Fruit fly (Drosophila melanogaster) whole organism, embryonic: ENCODE results near the gene Cisd2.

Experiments
- Blimp-1 ChIP-seq: fragments of 200-800 bp; sonication (Bioruptor generic); optimal IDR thresholded peaks from 3 replicates; lab custom pipeline; 2018; ENCODE audit warnings: missing biosample characterization, missing genetic modification characterization, mild to moderate bottlenecking, moderate library complexity, missing genetic modification reagents
- CG14965 ChIP-seq: fragments of 200-800 bp; sonication (Bioruptor generic); optimal IDR thresholded peaks from 2 replicates; lab custom pipeline; 2016; ENCODE audit warnings: missing biosample characterization, missing genetic modification characterization, borderline replicate concordance
- CG17612 ChIP-seq: fragments of 200-800 bp; sonication (Bioruptor generic); IDR thresholded peaks from 2 replicates; pipeline ENCODE4 v1.3.6; 2022; ENCODE audit warnings: missing biosample characterization, missing genetic modification characterization
- CG4424 ChIP-seq: fragments of 200-800 bp; sonication (Bioruptor generic); optimal IDR thresholded peaks from 3 replicates; lab custom pipeline; 2016; ENCODE audit warnings: missing biosample characterization, missing genetic modification characterization
- CkIIα-i1 ChIP-seq: fragments of 200-800 bp; sonication (Bioruptor generic); IDR thresholded peaks from 2 replicates; pipeline ENCODE4 v1.3.6; 2022; ENCODE audit warnings: missing biosample characterization, missing genetic modification characterization
- Doc2 ChIP-seq: fragments of 200-800 bp; sonication (Bioruptor generic); IDR thresholded peaks from 2 replicates; pipeline ENCODE4 v1.3.6; 2022; ENCODE audit warnings: missing biosample characterization, missing genetic modification characterization
- H2.0 ChIP-seq: fragments of 200-800 bp; sonication (Bioruptor generic); IDR thresholded peaks from 2 replicates; pipeline ENCODE4 v1.3.6; 2022; ENCODE audit warnings: missing biosample characterization, missing genetic modification characterization
- hbn ChIP-seq: fragments of 200-800 bp; sonication (Bioruptor generic); IDR thresholded peaks from 2 replicates; pipeline ENCODE4 v1.3.6; 2022; ENCODE audit warnings: missing biosample characterization, missing genetic modification characterization; ENCODE audit not compliant: partially characterized antibody
- kni ChIP-seq: fragments of 200-800 bp; sonication (Bioruptor generic); optimal IDR thresholded peaks from 3 replicates; lab custom pipeline; 2017; ENCODE audit warnings: mild to moderate bottlenecking, missing biosample characterization, missing genetic modification reagents, missing genetic modification characterization
- sens-2 ChIP-seq: fragments of 200-800 bp; sonication (Bioruptor generic); IDR thresholded peaks from 2 replicates; pipeline ENCODE4 v1.3.6; 2022; ENCODE audit warnings: missing biosample characterization, missing genetic modification characterization
- ttk ChIP-seq: fragments of 200-800 bp; sonication (Bioruptor generic); IDR thresholded peaks from 2 replicates; pipeline ENCODE4 v2.1.2; 2022; ENCODE audit warnings: missing biosample characterization, missing genetic modification characterization
- vvl ChIP-seq: fragments of 200-800 bp; sonication (Bioruptor generic); IDR thresholded peaks from 2 replicates; pipeline ENCODE4 v1.3.6; 2022; ENCODE audit warnings: missing biosample characterization, missing genetic modification characterization

- TF ChIP-seq CG4424 (no peak), ttk (no peak), kni (GFP tag; lab: Kevin White, UChicago) (no peak), CG14965 (GFP tag; lab: Kevin White, UChicago) (no peak), CG17612 (no peak), hbn (no peak), sens-2 (GFP tag; lab: Robert Waterston, UW) (no peak), H2.0 (no peak), Blimp-1 (no peak), Doc2 (GFP tag; lab: Robert Waterston, UW) (no peak), vvl (GFP tag; lab: Robert Waterston, UW) (no peak), CkIIα-i1 (GFP tag; lab: Robert Waterston, UW) (no peak)
Observed at dm6 chr3R:29263264-29263663, 40.0 kb upstream of the Cisd2 start.
